Fruit fly (Drosophila melanogaster) whole organism, embryonic: ENCODE data around the gene trx.

ENCODE experiments used
- Ada2b ChIP-seq: fragments of 200-800 bp; sonication (Bioruptor generic); IDR thresholded peaks from 2 replicates; pipeline ENCODE4 v1.3.6; 2022; ENCODE audit warnings: missing biosample characterization, missing genetic modification characterization
- Adf1 ChIP-seq: fragments of 200-800 bp; sonication (Bioruptor generic); IDR thresholded peaks from 2 replicates; pipeline ENCODE4 v1.3.6; 2022; ENCODE audit warnings: missing biosample characterization, missing genetic modification characterization
- CG10543 ChIP-seq: fragments of 200-800 bp; sonication (Bioruptor generic); optimal IDR thresholded peaks from 3 replicates; lab custom pipeline; 2017; ENCODE audit warnings: missing biosample characterization, mild to moderate bottlenecking, missing genetic modification characterization, moderate library complexity
- CG12236 ChIP-seq: fragments of 200-800 bp; sonication (Bioruptor generic); optimal IDR thresholded peaks from 2 replicates; lab custom pipeline; 2016; ENCODE audit warnings: missing biosample characterization, missing genetic modification characterization
- CG14667 ChIP-seq: fragments of 200-800 bp; sonication (Bioruptor generic); IDR thresholded peaks from 2 replicates; pipeline ENCODE4 v1.3.6; 2022; ENCODE audit warnings: missing biosample characterization, missing genetic modification characterization
- CG14710 ChIP-seq: fragments of 200-800 bp; sonication (Bioruptor generic); optimal IDR thresholded peaks from 3 replicates; lab custom pipeline; 2019; ENCODE audit warnings: missing biosample characterization, mild to moderate bottlenecking, missing genetic modification characterization, moderate library complexity
- CG14860 ChIP-seq: fragments of 200-800 bp; sonication (Bioruptor generic); IDR thresholded peaks from 3 replicates; pipeline ENCODE4 v1.3.6; 2022; ENCODE audit warnings: missing biosample characterization, missing genetic modification characterization; ENCODE audit not compliant: partially characterized antibody
- CG15269 ChIP-seq: fragments of 200-800 bp; sonication (Bioruptor generic); optimal IDR thresholded peaks from 2 replicates; lab custom pipeline; 2018; ENCODE audit warnings: missing biosample characterization, mild to moderate bottlenecking, missing genetic modification characterization, moderate library complexity
- CG1647 ChIP-seq: fragments of 200-800 bp; sonication (Bioruptor generic); optimal IDR thresholded peaks from 3 replicates; lab custom pipeline; 2016; ENCODE audit warnings: missing biosample characterization, missing genetic modification characterization
- CG17359 ChIP-seq: fragments of 200-800 bp; sonication (Bioruptor generic); optimal IDR thresholded peaks from 3 replicates; lab custom pipeline; 2018; ENCODE audit warnings: missing biosample characterization, mild to moderate bottlenecking, missing genetic modification characterization, moderate library complexity
- CG18599 ChIP-seq: fragments of 200-800 bp; sonication (Bioruptor generic); optimal IDR thresholded peaks from 3 replicates; lab custom pipeline; 2017; ENCODE audit warnings: missing biosample characterization, missing genetic modification characterization, mild to moderate bottlenecking, moderate library complexity, missing genetic modification reagents
- CG2199 ChIP-seq: fragments of 200-800 bp; sonication (Bioruptor generic); IDR thresholded peaks from 3 replicates; pipeline ENCODE4 v1.3.6; 2022; ENCODE audit warnings: missing biosample characterization, missing genetic modification characterization
- CG2202 ChIP-seq: fragments of 200-800 bp; sonication (Bioruptor generic); optimal IDR thresholded peaks from 2 replicates; lab custom pipeline; 2018; ENCODE audit warnings: missing biosample characterization, mild to moderate bottlenecking, missing genetic modification characterization
- CG30403 ChIP-seq: fragments of 200-800 bp; sonication (Bioruptor generic); optimal IDR thresholded peaks from 3 replicates; lab custom pipeline; 2016; ENCODE audit warnings: missing biosample characterization, missing genetic modification characterization
- CG31365 ChIP-seq: fragments of 200-800 bp; sonication (Bioruptor generic); optimal IDR thresholded peaks from 2 replicates; lab custom pipeline; 2018; ENCODE audit warnings: missing biosample characterization, mild to moderate bottlenecking, missing genetic modification characterization
- CG34376 ChIP-seq: fragments of 200-800 bp; sonication (Bioruptor generic); optimal IDR thresholded peaks from 2 replicates; lab custom pipeline; 2018; ENCODE audit warnings: missing biosample characterization, mild to moderate bottlenecking, missing genetic modification characterization
- CG5953 ChIP-seq: fragments of 200-800 bp; sonication (Bioruptor generic); IDR thresholded peaks from 2 replicates; pipeline ENCODE4 v1.3.6; 2022; ENCODE audit warnings: missing biosample characterization, missing genetic modification characterization
- CG7357 ChIP-seq: fragments of 200-800 bp; sonication (Bioruptor generic); IDR thresholded peaks from 3 replicates; pipeline ENCODE4 v1.3.6; 2022; ENCODE audit warnings: missing biosample characterization, missing genetic modification characterization
- CG7372 ChIP-seq: fragments of 200-800 bp; sonication (Bioruptor generic); IDR thresholded peaks from 2 replicates; pipeline ENCODE4 v1.3.6; 2022; ENCODE audit warnings: missing biosample characterization, missing genetic modification characterization
- CG7987 ChIP-seq: fragments of 200-800 bp; sonication (Bioruptor generic); optimal IDR thresholded peaks from 2 replicates; lab custom pipeline; 2018; ENCODE audit warnings: missing biosample characterization, mild to moderate bottlenecking, missing genetic modification characterization, moderate library complexity
- CG8944 ChIP-seq: fragments of 200-800 bp; sonication (Bioruptor generic); optimal IDR thresholded peaks from 3 replicates; lab custom pipeline; 2016; ENCODE audit warnings: missing biosample characterization, missing genetic modification characterization
- CG9437 ChIP-seq: fragments of 200-800 bp; sonication (Bioruptor generic); optimal IDR thresholded peaks from 2 replicates; lab custom pipeline; 2018; ENCODE audit warnings: missing biosample characterization, mild to moderate bottlenecking, missing genetic modification characterization
- CG9797 ChIP-seq: fragments of 200-800 bp; sonication (Bioruptor generic); optimal IDR thresholded peaks from 3 replicates; lab custom pipeline; 2018; ENCODE audit warnings: missing biosample characterization, mild to moderate bottlenecking, missing genetic modification characterization
- CG9932 ChIP-seq: fragments of 200-800 bp; sonication (Bioruptor generic); IDR thresholded peaks from 2 replicates; pipeline ENCODE4 v1.3.6; 2022; ENCODE audit warnings: missing biosample characterization, missing genetic modification characterization
- Dip3 ChIP-seq: fragments of 200-800 bp; sonication (Bioruptor generic); optimal IDR thresholded peaks from 3 replicates; lab custom pipeline; 2016; ENCODE audit warnings: missing biosample characterization, missing genetic modification characterization
- H2.0 ChIP-seq: fragments of 200-800 bp; sonication (Bioruptor generic); IDR thresholded peaks from 2 replicates; pipeline ENCODE4 v1.3.6; 2022; ENCODE audit warnings: missing biosample characterization, missing genetic modification characterization
- Neu2 ChIP-seq: fragments of 200-800 bp; sonication (Bioruptor generic); optimal IDR thresholded peaks from 3 replicates; lab custom pipeline; 2016; ENCODE audit warnings: missing biosample characterization, missing genetic modification characterization, borderline replicate concordance
- Nf-YA ChIP-seq: fragments of 200-800 bp; sonication (Bioruptor generic); IDR thresholded peaks from 2 replicates; pipeline ENCODE4 v1.3.6; 2022; ENCODE audit warnings: missing biosample characterization, missing genetic modification characterization
- Oaz ChIP-seq: fragments of 200-800 bp; sonication (Bioruptor generic); IDR thresholded peaks from 2 replicates; pipeline ENCODE4 v1.3.6; 2022; ENCODE audit warnings: missing biosample characterization, missing genetic modification characterization
- Side ChIP-seq: fragments of 200-800 bp; sonication (Bioruptor generic); optimal IDR thresholded peaks from 2 replicates; lab custom pipeline; 2016; ENCODE audit warnings: missing biosample characterization, missing genetic modification characterization
- TFAM ChIP-seq: fragments of 200-800 bp; sonication (Bioruptor generic); optimal IDR thresholded peaks from 2 replicates; lab custom pipeline; 2017; ENCODE audit warnings: missing biosample characterization, missing genetic modification characterization, inconsistent platforms
- al ChIP-seq: fragments of 200-800 bp; sonication (Bioruptor generic); IDR thresholded peaks from 2 replicates; pipeline ENCODE4 v1.3.6; 2022; ENCODE audit warnings: missing biosample characterization, missing genetic modification characterization
- amos ChIP-seq: fragments of 200-800 bp; sonication (Bioruptor generic); IDR thresholded peaks from 2 replicates; pipeline ENCODE4 v1.3.6; 2022; ENCODE audit warnings: missing biosample characterization, missing genetic modification characterization; ENCODE audit not compliant: partially characterized antibody
- az2 ChIP-seq: fragments of 200-800 bp; sonication (Bioruptor generic); optimal IDR thresholded peaks from 3 replicates; lab custom pipeline; 2016; ENCODE audit warnings: missing biosample characterization, missing genetic modification characterization
- bbx ChIP-seq: fragments of 200-800 bp; sonication (Bioruptor generic); IDR thresholded peaks from 2 replicates; pipeline ENCODE4 v1.3.6; 2022; ENCODE audit warnings: missing biosample characterization, missing genetic modification characterization; ENCODE audit not compliant: partially characterized antibody
- da ChIP-seq: fragments of 200-800 bp; sonication (Bioruptor generic); optimal IDR thresholded peaks from 2 replicates; lab custom pipeline; 2016; ENCODE audit warnings: missing biosample characterization, missing genetic modification characterization
- dati ChIP-seq: fragments of 200-800 bp; sonication (Bioruptor generic); IDR thresholded peaks from 2 replicates; pipeline ENCODE4 v1.3.6; 2022; ENCODE audit warnings: missing biosample characterization, missing genetic modification characterization
- eyg ChIP-seq: fragments of 200-800 bp; sonication (Bioruptor generic); optimal IDR thresholded peaks from 3 replicates; lab custom pipeline; 2016; ENCODE audit warnings: missing biosample characterization, missing genetic modification characterization
- fru ChIP-seq: fragments of >200 bp; optimal IDR thresholded peaks from 2 replicates; lab custom pipeline; 2017
- gfzf ChIP-seq: fragments of 200-800 bp; sonication (Bioruptor generic); optimal IDR thresholded peaks from 2 replicates; lab custom pipeline; 2016; ENCODE audit warnings: missing biosample characterization, mild to moderate bottlenecking, missing genetic modification characterization, moderate library complexity
- grau ChIP-seq: fragments of 200-800 bp; optimal IDR thresholded peaks from 3 replicates; lab custom pipeline; 2019; ENCODE audit warnings: missing biosample characterization, mild to moderate bottlenecking, missing genetic modification characterization, moderate library complexity
- gsb-n ChIP-seq: fragments of 200-800 bp; sonication (Bioruptor generic); optimal IDR thresholded peaks from 3 replicates; lab custom pipeline; 2018; ENCODE audit warnings: missing biosample characterization, mild to moderate bottlenecking, missing genetic modification characterization
- jumu ChIP-seq: fragments of 200-800 bp; sonication (Bioruptor generic); optimal IDR thresholded peaks from 3 replicates; lab custom pipeline; 2016; ENCODE audit warnings: missing biosample characterization, missing genetic modification characterization
- knrl ChIP-seq: fragments of 200-800 bp; sonication (Bioruptor generic); IDR thresholded peaks from 3 replicates; pipeline ENCODE4 v1.3.6; 2022; ENCODE audit warnings: missing biosample characterization, missing genetic modification characterization; ENCODE audit not compliant: partially characterized antibody
- luna ChIP-seq: fragments of 200-800 bp; sonication (Bioruptor generic); optimal IDR thresholded peaks from 2 replicates; lab custom pipeline; 2016; ENCODE audit warnings: missing biosample characterization, missing genetic modification characterization
- pan ChIP-seq, 4 experiments: fragments of >200 bp in 3 of 4; fragments of 200-800 bp in 1 of 4; sonication (Bioruptor generic) in 1 of 4; optimal IDR thresholded peaks in 3 of 4; IDR thresholded peaks in 1 of 4; 2 replicates each; pipeline versions ENCODE4 v1.3.6 to Lab custom; 2017 to 2022; ENCODE audit warnings: missing biosample characterization in 2 of 4, missing genetic modification characterization in 2 of 4, mixed read lengths in 1 of 4
- phol ChIP-seq: fragments of 200-800 bp; sonication (Bioruptor generic); optimal IDR thresholded peaks from 3 replicates; lab custom pipeline; 2018; ENCODE audit warnings: missing biosample characterization, mild to moderate bottlenecking, missing genetic modification characterization, moderate library complexity
- run ChIP-seq: fragments of 200-800 bp; sonication (Bioruptor generic); optimal IDR thresholded peaks from 3 replicates; lab custom pipeline; 2018; ENCODE audit warnings: missing biosample characterization, mild to moderate bottlenecking, missing genetic modification characterization
- stwl ChIP-seq: fragments of 200-800 bp; sonication (Bioruptor generic); optimal IDR thresholded peaks from 3 replicates; lab custom pipeline; 2018; ENCODE audit warnings: missing biosample characterization, mild to moderate bottlenecking, missing genetic modification characterization, moderate library complexity
- tgo ChIP-seq: fragments of 200-800 bp; sonication (Bioruptor generic); IDR thresholded peaks from 3 replicates; pipeline ENCODE4 v1.3.6; 2022; ENCODE audit warnings: missing biosample characterization, missing genetic modification characterization

Gene trx

dm6 chr3R:14283754-14284421, 2.8 kb downstream of the trx start (continued):
- TF ChIP-seq CG8944: peak; percentile 88
- TF ChIP-seq da: peak; percentile 87
- peak; percentile 99 for TF ChIP-seq gsb-n
- TF ChIP-seq CG2202 (tag; lab: Kevin White, UChicago): peak; percentile 96
- TF ChIP-seq CG17359 (tag; lab: Kevin White, UChicago): peak; percentile 99
- peak; percentile 99 for TF ChIP-seq CG30403 (GFP tag; lab: Kevin White, UChicago)
- peak; percentile 26 for TF ChIP-seq CG9797 (GFP tag; lab: Kevin White, UChicago)
- TF ChIP-seq Oaz: no peak
- TF ChIP-seq tgo (GFP tag; lab: Robert Waterston, UW): no peak
- no peak for TF ChIP-seq H2.0 (GFP tag; lab: Robert Waterston, UW)
- no peak for TF ChIP-seq fru (lab: Kevin White, UChicago)
- TF ChIP-seq CG14667 (GFP tag; lab: Robert Waterston, UW): no peak
- no peak for TF ChIP-seq CG9932 (GFP tag; lab: Robert Waterston, UW)
- peak; percentile 46 for TF ChIP-seq stwl
- no peak for TF ChIP-seq gfzf (GFP tag; lab: Kevin White, UChicago)
- TF ChIP-seq CG7987 (GFP tag; lab: Kevin White, UChicago): peak; percentile 96
- TF ChIP-seq CG9437: peak; percentile 95
- peak; percentile 90 for TF ChIP-seq jumu
- TF ChIP-seq az2 (GFP tag; lab: Kevin White, UChicago): peak; percentile 99
- TF ChIP-seq Ada2b (GFP tag; lab: Robert Waterston, UW): no peak
- peak; percentile 57 for TF ChIP-seq eyg (GFP tag; lab: Kevin White, UChicago)
- peak; percentile 99 for TF ChIP-seq CG15269 (tag; lab: Kevin White, UChicago)
- TF ChIP-seq TFAM (GFP tag; lab: Kevin White, UChicago): peak; percentile 88
- TF ChIP-seq grau (tag; lab: Kevin White, UChicago): peak; percentile 98
- TF ChIP-seq Dip3: peak; percentile 95
- TF ChIP-seq dati (GFP tag; lab: Robert Waterston, UW): no peak
- TF ChIP-seq Nf-YA (GFP tag; lab: Robert Waterston, UW): no peak
- no peak for TF ChIP-seq CG7372 (GFP tag; lab: Robert Waterston, UW)
- peak; percentile 92 for TF ChIP-seq CG34376 (GFP tag; lab: Kevin White, UChicago)
- TF ChIP-seq al (GFP tag; lab: Robert Waterston, UW): no peak
- peak; percentile 98 for TF ChIP-seq phol (tag; lab: Kevin White, UChicago)
- TF ChIP-seq CG5953 (GFP tag; lab: Robert Waterston, UW): no peak
- TF ChIP-seq CG2199 (GFP tag; lab: Robert Waterston, UW): no peak
- peak; percentile 93 for TF ChIP-seq Side (GFP tag; lab: Kevin White, UChicago)
- no peak for TF ChIP-seq CG14860 (GFP tag; lab: Robert Waterston, UW)
- TF ChIP-seq CG12236 (GFP tag; lab: Kevin White, UChicago): peak; percentile 89
- peak; percentile 97 for TF ChIP-seq run (tag; lab: Kevin White, UChicago)
- TF ChIP-seq CG1647 (GFP tag; lab: Kevin White, UChicago): peak; percentile 96
- TF ChIP-seq CG14710 (tag; lab: Kevin White, UChicago): peak; percentile 97
- no peak for TF ChIP-seq bbx (GFP tag; lab: Robert Waterston, UW)
- peak; percentile 90 for TF ChIP-seq CG31365 (tag; lab: Kevin White, UChicago)
- no peak for TF ChIP-seq amos (GFP tag; lab: Robert Waterston, UW)
- TF ChIP-seq CG18599 (GFP tag; lab: Kevin White, UChicago): peak; percentile 98
- TF ChIP-seq CG10543: peak; percentile 92
- no peak for TF ChIP-seq pan (optimal IDR thresholded peaks at IDR 0.05; lab: Kevin White, UChicago)
- TF ChIP-seq pan (GFP tag; optimal IDR thresholded peaks at IDR 0.05 in 1 of 2, IDR thresholded peaks at IDR 0.05 in 1 of 2): no peak
- peak; percentile 96 for TF ChIP-seq CG7357 (GFP tag; lab: Robert Waterston, UW)
- no peak for TF ChIP-seq knrl
- peak; percentile 2 for TF ChIP-seq Neu2 (GFP tag; lab: Kevin White, UChicago)
- TF ChIP-seq luna (GFP tag; lab: Kevin White, UChicago): peak; percentile 90
- no peak for TF ChIP-seq Adf1 (GFP tag; lab: Robert Waterston, UW)
